Fruit fly (Drosophila melanogaster) whole organism, prepupa: ENCODE measurements around the gene CG13407.

Source experiments
- CG10669 ChIP-seq: fragments of 200-800 bp; sonication (Bioruptor generic); optimal IDR thresholded peaks from 3 replicates; lab custom pipeline; 2018; ENCODE audit warnings: missing biosample characterization, mild to moderate bottlenecking, missing genetic modification characterization, moderate library complexity
- CG15336 ChIP-seq: fragments of 200-800 bp; sonication (Bioruptor generic); IDR thresholded peaks from 2 replicates; pipeline ENCODE4 v1.3.6; 2022; ENCODE audit warnings: missing biosample characterization, missing genetic modification characterization
- CG31627 ChIP-seq: fragments of 200-800 bp; sonication (Bioruptor generic); optimal IDR thresholded peaks from 3 replicates; lab custom pipeline; 2016; ENCODE audit warnings: missing biosample characterization, missing genetic modification characterization
- CG32006 ChIP-seq: fragments of 200-800 bp; sonication (Bioruptor generic); optimal IDR thresholded peaks from 3 replicates; lab custom pipeline; 2017; ENCODE audit warnings: missing biosample characterization, mild to moderate bottlenecking, missing genetic modification characterization
- CG6163 ChIP-seq: fragments of 200-800 bp; sonication (Bioruptor generic); IDR thresholded peaks from 3 replicates; pipeline ENCODE4 v1.3.6; 2022; ENCODE audit warnings: missing biosample characterization, missing genetic modification characterization
- CG6854 ChIP-seq: fragments of 200-800 bp; sonication (Bioruptor generic); optimal IDR thresholded peaks from 2 replicates; lab custom pipeline; 2017; ENCODE audit warnings: missing biosample characterization, mild to moderate bottlenecking, missing genetic modification characterization
- CG8119 ChIP-seq: fragments of 200-800 bp; sonication (Bioruptor generic); IDR thresholded peaks from 3 replicates; pipeline ENCODE4 v1.3.6; 2022; ENCODE audit warnings: missing biosample characterization, missing genetic modification characterization
- Eip78C ChIP-seq: fragments of 200-800 bp; sonication (Bioruptor generic); peaks from one replicate; lab custom pipeline; 2016; ENCODE audit warnings: missing biosample characterization, missing genetic modification characterization
- Eip93F ChIP-seq: fragments of 200-800 bp; sonication (Bioruptor generic); optimal IDR thresholded peaks from 2 replicates; lab custom pipeline; 2016; ENCODE audit warnings: missing biosample characterization, mild to moderate bottlenecking, missing genetic modification characterization
- Gug ChIP-seq: fragments of 200-800 bp; sonication (Bioruptor generic); IDR thresholded peaks from 2 replicates; pipeline ENCODE4 v1.3.6; 2022; ENCODE audit warnings: missing biosample characterization, missing genetic modification characterization
- OdsH ChIP-seq: fragments of 200-800 bp; sonication (Bioruptor generic); optimal IDR thresholded peaks from 3 replicates; lab custom pipeline; 2016; ENCODE audit warnings: missing biosample characterization, missing genetic modification characterization
- Sox15 ChIP-seq: fragments of 200-800 bp; sonication (Bioruptor generic); optimal IDR thresholded peaks from 3 replicates; lab custom pipeline; 2016; ENCODE audit warnings: missing biosample characterization, missing genetic modification characterization
- achi ChIP-seq: fragments of 200-800 bp; sonication (Bioruptor generic); optimal IDR thresholded peaks from 3 replicates; lab custom pipeline; 2016; ENCODE audit warnings: missing biosample characterization, missing genetic modification characterization
- cyc ChIP-seq: fragments of 200-800 bp; sonication (Bioruptor generic); optimal IDR thresholded peaks from 3 replicates; lab custom pipeline; 2016; ENCODE audit warnings: missing biosample characterization, missing genetic modification characterization
- eg ChIP-seq: fragments of 200-800 bp; sonication (Bioruptor generic); IDR thresholded peaks from 3 replicates; pipeline ENCODE4 v1.3.6; 2022; ENCODE audit warnings: missing biosample characterization, missing genetic modification characterization
- esn ChIP-seq: fragments of 200-800 bp; sonication (Bioruptor generic); optimal IDR thresholded peaks from 2 replicates; lab custom pipeline; 2016; ENCODE audit warnings: missing biosample characterization, mild to moderate bottlenecking, missing genetic modification characterization, moderate library complexity
- fkh ChIP-seq: fragments of 200-800 bp; sonication (Bioruptor generic); optimal IDR thresholded peaks from 3 replicates; lab custom pipeline; 2017; ENCODE audit warnings: missing biosample characterization, mild to moderate bottlenecking, missing genetic modification characterization, moderate library complexity
- pdm3 ChIP-seq: fragments of 200-800 bp; sonication (Bioruptor generic); optimal IDR thresholded peaks from 3 replicates; lab custom pipeline; 2016; ENCODE audit warnings: missing biosample characterization, missing genetic modification characterization
- salr ChIP-seq, 2 experiments: fragments of 200-800 bp; sonication (Bioruptor generic); optimal IDR thresholded peaks; 3 replicates each; lab custom pipeline; 2016 to 2018; ENCODE audit warnings: missing biosample characterization in 2 of 2, missing genetic modification characterization in 2 of 2, mild to moderate bottlenecking in 1 of 2
- ss ChIP-seq, 2 experiments: fragments of 200-800 bp; sonication (Bioruptor generic); optimal IDR thresholded peaks; 2 replicates in 1 of 2; 3 replicates in 1 of 2; lab custom pipeline; 2017 to 2018; ENCODE audit warnings: mild to moderate bottlenecking in 2 of 2, missing biosample characterization in 2 of 2, missing genetic modification characterization in 2 of 2, moderate library complexity in 1 of 2

Gene CG13407

DNA sequence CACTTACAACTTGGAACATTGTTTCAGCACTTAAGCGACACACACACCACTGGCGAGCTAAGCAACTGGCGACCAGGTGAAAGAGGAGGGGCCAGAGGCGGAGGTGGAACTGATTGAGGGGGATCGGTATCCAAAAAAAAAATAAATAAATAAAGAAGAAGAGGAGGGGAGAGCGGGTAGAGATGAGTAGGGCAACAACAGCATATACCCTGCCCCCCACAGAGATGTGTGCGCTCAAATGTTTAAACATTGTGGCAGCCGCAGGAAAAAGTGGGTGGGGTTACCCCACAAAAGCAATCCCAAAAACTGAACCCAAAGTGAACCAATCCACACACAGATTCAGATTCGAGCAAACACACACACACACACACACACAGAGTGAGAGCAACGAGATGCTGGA is 47.2 kb downstream of the CG13407 start:
- TF ChIP-seq CG31627 (GFP tag; lab: Kevin White, UChicago) (peak; percentile 2), CG8119 (GFP tag; lab: Robert Waterston, UW) (peak; percentile 13; the same call in 2 of the 3 replicates), salr (GFP tag; optimal IDR thresholded peaks at IDR 0.05; lab: Kevin White, UChicago) (no peak), eg (GFP tag; lab: Robert Waterston, UW) (peak; percentile 58; the same call in 2 of the 3 replicates), fkh (GFP tag; lab: Kevin White, UChicago) (peak; percentile 52), CG6163 (GFP tag; lab: Robert Waterston, UW) (peak; percentile 56), CG15336 (peak; percentile 38; the same call in 1 of the 2 replicates), ss (GFP tag; optimal IDR thresholded peaks at IDR 0.05; lab: Kevin White, UChicago) (no peak), CG32006 (GFP tag; lab: Kevin White, UChicago) (no peak), Gug (GFP tag; lab: Robert Waterston, UW) (no peak)
- TF ChIP-seq, all 60 proteins: peak for 6

DNA sequence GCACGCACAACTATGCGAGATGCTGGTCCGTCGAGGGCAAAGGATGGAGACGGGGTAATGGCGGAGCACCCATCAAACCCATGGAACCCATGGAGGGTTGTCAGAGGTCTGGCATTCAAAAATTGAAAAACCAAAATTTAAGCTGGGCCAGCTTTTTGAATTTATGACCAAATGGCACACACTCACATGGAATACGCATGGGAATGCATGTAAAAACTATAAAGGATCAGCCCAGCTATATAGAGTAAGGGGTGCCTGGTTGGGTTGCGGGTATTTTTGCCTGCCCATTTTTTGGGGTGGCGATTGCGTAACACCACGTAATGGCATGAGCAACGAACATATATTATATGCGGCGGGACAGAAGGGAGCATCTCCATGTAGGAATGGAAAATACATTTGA is 49.2 kb downstream of the CG13407 start:
- TF ChIP-seq CG10669 (GFP tag; lab: Kevin White, UChicago) = no peak
- no peak for TF ChIP-seq CG31627 (GFP tag; lab: Kevin White, UChicago)
- no peak for TF ChIP-seq Sox15 (GFP tag; lab: Kevin White, UChicago)
- TF ChIP-seq OdsH (GFP tag; lab: Kevin White, UChicago) = no peak
- no peak for TF ChIP-seq CG8119 (GFP tag; lab: Robert Waterston, UW)
- TF ChIP-seq esn (GFP tag; lab: Kevin White, UChicago) = no peak
- TF ChIP-seq pdm3 (GFP tag; lab: Kevin White, UChicago) = no peak
- no peak for TF ChIP-seq achi (GFP tag; lab: Kevin White, UChicago)
- TF ChIP-seq CG6854 (GFP tag; lab: Kevin White, UChicago) = no peak
- TF ChIP-seq eg (GFP tag; lab: Robert Waterston, UW) = no peak

DNA sequence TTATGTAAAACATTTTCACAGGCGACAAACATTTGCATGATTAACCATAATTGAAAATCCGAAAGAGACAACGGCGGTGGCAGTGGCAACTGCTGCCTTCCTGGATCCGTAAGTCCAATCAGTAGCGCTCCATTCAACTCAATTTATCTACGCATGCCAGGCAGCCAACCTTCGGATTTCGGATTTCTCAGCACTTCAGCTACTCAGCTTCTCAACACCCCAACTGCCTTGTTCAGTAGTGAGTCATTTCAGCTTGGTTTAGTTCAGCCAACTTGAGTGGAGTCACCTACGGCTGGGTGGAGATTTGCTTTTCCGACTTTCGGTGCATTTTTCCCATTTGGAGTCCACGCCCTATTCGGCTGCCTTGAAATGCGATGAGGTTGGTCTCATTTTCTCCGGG is 50.5 kb downstream of the CG13407 start:
- no peak for TF ChIP-seq cyc (GFP tag; lab: Kevin White, UChicago)
- TF ChIP-seq Eip93F (GFP tag; lab: Kevin White, UChicago) = no peak
- no peak for TF ChIP-seq Eip78C (GFP tag; lab: Kevin White, UChicago)
